Worm (Caenorhabditis elegans): ENCODE results near the gene ebp-2.

ebp-2 gene

ce11 chrII:11464427-11464944 is 22.0 kb downstream of the ebp-2 start, which contains the start of the genes aars-1 and rga-1:
TSS of gene aars-1 (minus strand) at chrII:11464497.
TSS of gene rga-1 (plus strand) at chrII:11464894.
- no peak for TF ChIP-seq cog-1 (tag; optimal IDR thresholded peaks at IDR 0.05)
- TF ChIP-seq ztf-29 (GFP tag; IDR thresholded peaks at IDR 0.05) = 0 out of 2 replicates have a peak, but pooled peaks have one; percentile 11

- TF ChIP-seq ztf-29 (GFP tag; IDR thresholded peaks at IDR 0.05) (no peak), T22C8.4 (GFP tag; IDR thresholded peaks at IDR 0.05) (no peak), ref-1 (GFP tag; conservative IDR thresholded peaks at IDR 0.05) (no peak), flt-1 (GFP tag; IDR thresholded peaks at IDR 0.05) (no peak), med-1 (GFP tag; optimal IDR thresholded peaks at IDR 0.05; ENCODE audit: insufficient read depth) (no peak), ztf-23 (GFP tag; IDR thresholded peaks at IDR 0.05) (no peak)
Measured at ce11 chrII:11467541-11467940, 25.0 kb downstream of the ebp-2 start, which contains the start of gene klp-17. TSS of gene klp-17 (minus strand) at chrII:11467641.

- TF ChIP-seq T22C8.4 (GFP tag; IDR thresholded peaks at IDR 0.05) (no peak), klf-2 (GFP tag; conservative IDR thresholded peaks at IDR 0.05) (no peak), cog-1 (tag; optimal IDR thresholded peaks at IDR 0.05) (no peak), ztf-23 (GFP tag; IDR thresholded peaks at IDR 0.05) (no peak)
Measured at ce11 chrII:11469574-11470108, 27.1 kb downstream of the ebp-2 start, which contains the start of gene cisd-1. TSS of gene cisd-1 (minus strand) at chrII:11469624.

ce11 chrII:11471916-11472315 is 29.4 kb downstream of the ebp-2 start, which contains the start of gene mfn-1:
TSS of gene mfn-1 (minus strand) at chrII:11472016.
- TF ChIP-seq flt-1 (GFP tag; IDR thresholded peaks at IDR 0.05) (no peak), cog-1 (tag; optimal IDR thresholded peaks at IDR 0.05) (no peak), ztf-29 (GFP tag; IDR thresholded peaks at IDR 0.05) (no peak), klf-2 (GFP tag; conservative IDR thresholded peaks at IDR 0.05) (no peak), ztf-23 (GFP tag; IDR thresholded peaks at IDR 0.05) (no peak), tab-1 (GFP tag; IDR thresholded peaks at IDR 0.05) (no peak), ref-1 (GFP tag; conservative IDR thresholded peaks at IDR 0.05) (no peak), med-1 (GFP tag; optimal IDR thresholded peaks at IDR 0.05; ENCODE audit: insufficient read depth) (no peak), T22C8.4 (GFP tag; IDR thresholded peaks at IDR 0.05) (no peak)

ce11 chrII:11472542-11472941 is 30.0 kb downstream of the ebp-2 start:
- TF ChIP-seq ztf-23 (GFP tag; IDR thresholded peaks at IDR 0.05) = no peak
- TF ChIP-seq klf-2 (GFP tag; conservative IDR thresholded peaks at IDR 0.05) = no peak
- TF ChIP-seq med-1 (GFP tag; optimal IDR thresholded peaks at IDR 0.05; ENCODE audit: insufficient read depth) = no peak
- TF ChIP-seq cog-1 (tag; optimal IDR thresholded peaks at IDR 0.05) = no peak
- no peak for TF ChIP-seq ref-1 (GFP tag; conservative IDR thresholded peaks at IDR 0.05)

- no peak for TF ChIP-seq ztf-29 (GFP tag; IDR thresholded peaks at IDR 0.05)
- no peak for TF ChIP-seq klf-2 (GFP tag; conservative IDR thresholded peaks at IDR 0.05)
- TF ChIP-seq flt-1 (GFP tag; IDR thresholded peaks at IDR 0.05) = peak; percentile 63; the same call in 1 of the 2 replicates
- TF ChIP-seq T22C8.4 (GFP tag; IDR thresholded peaks at IDR 0.05) = no peak
- peak; percentile 50 for TF ChIP-seq cog-1 (tag; optimal IDR thresholded peaks at IDR 0.05)
- TF ChIP-seq tab-1 (GFP tag; IDR thresholded peaks at IDR 0.05) = 0 out of 2 replicates have a peak, but pooled peaks have one; percentile 62
- TF ChIP-seq ztf-23 (GFP tag; IDR thresholded peaks at IDR 0.05) = peak; percentile 63; the same call in 1 of the 2 replicates
- TF ChIP-seq med-1 (GFP tag; optimal IDR thresholded peaks at IDR 0.05; ENCODE audit: insufficient read depth) = peak; percentile 49
Measured at ce11 chrII:11473525-11474181, 31.1 kb downstream of the ebp-2 start, which contains the start of the genes metl-1 and W02B12.11. TSS of gene metl-1 (minus strand) at chrII:11473575. TSS of gene W02B12.11 (plus strand) at chrII:11473861.

DNA sequence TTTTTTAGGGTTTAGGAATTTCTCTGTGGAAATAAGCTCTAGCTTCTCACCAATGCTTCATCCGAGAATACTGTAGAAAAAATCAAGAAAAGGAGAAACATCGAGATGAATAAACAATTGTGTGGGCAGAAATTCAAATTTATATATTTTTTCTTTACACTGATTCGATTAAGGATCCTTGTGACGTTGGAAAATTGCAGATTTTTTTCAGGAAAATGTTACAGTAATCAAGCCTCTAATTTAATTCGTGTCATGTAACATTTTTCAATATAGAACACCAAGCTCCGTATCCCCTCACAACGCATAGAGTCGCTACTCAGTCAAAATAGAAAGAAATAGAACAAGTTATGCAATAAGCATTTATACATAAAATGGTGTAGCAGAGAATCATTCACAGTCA is 33.9 kb downstream of the ebp-2 start, which contains the start of gene W02B12.16:
Gene W02B12.16 (minus strand): TSS at position 101 of the 400 bp plus-strand sequence.
- TF ChIP-seq T22C8.4 (GFP tag; IDR thresholded peaks at IDR 0.05) = no peak
- no peak for TF ChIP-seq cog-1 (tag; optimal IDR thresholded peaks at IDR 0.05)
- no peak for TF ChIP-seq klf-2 (GFP tag; conservative IDR thresholded peaks at IDR 0.05)
- TF ChIP-seq flt-1 (GFP tag; IDR thresholded peaks at IDR 0.05) = no peak
- TF ChIP-seq ztf-29 (GFP tag; IDR thresholded peaks at IDR 0.05) = no peak
- no peak for TF ChIP-seq med-1 (GFP tag; optimal IDR thresholded peaks at IDR 0.05; ENCODE audit: insufficient read depth)
- TF ChIP-seq tab-1 (GFP tag; IDR thresholded peaks at IDR 0.05) = no peak
- TF ChIP-seq ztf-23 (GFP tag; IDR thresholded peaks at IDR 0.05) = no peak
- no peak for TF ChIP-seq ref-1 (GFP tag; conservative IDR thresholded peaks at IDR 0.05)

- TF ChIP-seq tab-1 (GFP tag; IDR thresholded peaks at IDR 0.05) (no peak), ztf-29 (GFP tag; IDR thresholded peaks at IDR 0.05) (no peak), klf-2 (GFP tag; conservative IDR thresholded peaks at IDR 0.05) (no peak), ref-1 (GFP tag; conservative IDR thresholded peaks at IDR 0.05) (no peak), cog-1 (tag; optimal IDR thresholded peaks at IDR 0.05) (no peak), T22C8.4 (GFP tag; IDR thresholded peaks at IDR 0.05) (no peak), med-1 (GFP tag; optimal IDR thresholded peaks at IDR 0.05; ENCODE audit: insufficient read depth) (no peak), ztf-23 (GFP tag; IDR thresholded peaks at IDR 0.05) (no peak)
Measured at ce11 chrII:11479076-11479475, 36.6 kb downstream of the ebp-2 start, which contains the start of gene W02B12.12. TSS of gene W02B12.12 (minus strand) at chrII:11479176.

ce11 chrII:11484600-11484999 is 42.1 kb downstream of the ebp-2 start:
- TF ChIP-seq tab-1 (GFP tag; IDR thresholded peaks at IDR 0.05) (peak; percentile 99), flt-1 (GFP tag; IDR thresholded peaks at IDR 0.05) (peak; percentile 98), ztf-29 (GFP tag; IDR thresholded peaks at IDR 0.05) (peak; percentile 95), med-1 (GFP tag; optimal IDR thresholded peaks at IDR 0.05; ENCODE audit: insufficient read depth) (peak; percentile 85), ztf-23 (GFP tag; IDR thresholded peaks at IDR 0.05) (peak; percentile 96), ref-1 (GFP tag; conservative IDR thresholded peaks at IDR 0.05) (peak; percentile 94), klf-2 (GFP tag; conservative IDR thresholded peaks at IDR 0.05) (peak; percentile 98), cog-1 (tag; optimal IDR thresholded peaks at IDR 0.05) (peak; percentile 93), T22C8.4 (GFP tag; IDR thresholded peaks at IDR 0.05) (peak; percentile 96)

Data from whole organism, midembryonic.